Worm (Caenorhabditis elegans) whole organism, midembryonic: ENCODE results near the gene srh-264.
A peak's percentile ranks its signal among the peaks of the same experiment; 100 is the strongest.

ENCODE experiments used
- T22C8.4 ChIP-seq: fragments of 200-800 bp; sonication (Bioruptor generic); IDR thresholded peaks from 2 replicates; pipeline ENCODE4 v1.3.6; 2022; ENCODE audit warnings: missing genetic modification characterization, missing compliant biosample characterization
- cog-1 ChIP-seq: sonication (generic microtip); optimal IDR thresholded peaks from 2 replicates; lab custom pipeline; 2016; ENCODE audit warnings: missing genetic modification characterization, missing compliant biosample characterization
- flt-1 ChIP-seq: fragments of 200-800 bp; sonication (Bioruptor generic); IDR thresholded peaks from 2 replicates; pipeline ENCODE4 v1.3.6; 2022; ENCODE audit warnings: missing genetic modification characterization, missing compliant biosample characterization
- klf-2 ChIP-seq: fragments of 200-800 bp; sonication (Bioruptor generic); conservative IDR thresholded peaks from 2 replicates; pipeline ENCODE4 v1.3.6; 2022; ENCODE audit warnings: missing genetic modification reagents, missing genetic modification characterization, missing compliant biosample characterization
- med-1 ChIP-seq: sonication (generic microtip); optimal IDR thresholded peaks from 2 replicates; lab custom pipeline; 2017; ENCODE audit warnings: missing genetic modification characterization, mild to moderate bottlenecking, missing compliant biosample characterization, antibody characterized with exemption, missing genetic modification reagents; ENCODE audit not compliant: insufficient read depth
- ref-1 ChIP-seq: fragments of 200-800 bp; sonication (Bioruptor generic); conservative IDR thresholded peaks from 2 replicates; pipeline ENCODE4 v1.3.6; 2022; ENCODE audit warnings: missing genetic modification reagents, missing genetic modification characterization, missing compliant biosample characterization
- tab-1 ChIP-seq: fragments of 200-800 bp; sonication (Bioruptor generic); IDR thresholded peaks from 2 replicates; pipeline ENCODE4 v1.3.6; 2022; ENCODE audit warnings: missing genetic modification characterization, missing compliant biosample characterization
- ztf-23 ChIP-seq: fragments of 200-800 bp; sonication (Bioruptor generic); IDR thresholded peaks from 2 replicates; pipeline ENCODE4 v1.3.6; 2022; ENCODE audit warnings: missing genetic modification reagents, missing genetic modification characterization, missing compliant biosample characterization
- ztf-29 ChIP-seq: fragments of 200-800 bp; sonication (Bioruptor generic); IDR thresholded peaks from 2 replicates; pipeline ENCODE4 v1.3.6; 2022; ENCODE audit warnings: missing genetic modification reagents, missing genetic modification characterization, missing compliant biosample characterization

- TF ChIP-seq flt-1 (GFP tag; lab: Robert Waterston, UW): no peak
- TF ChIP-seq tab-1 (GFP tag; lab: Robert Waterston, UW): no peak
- no peak for TF ChIP-seq ztf-29 (GFP tag; lab: Robert Waterston, UW)
- no peak for TF ChIP-seq cog-1 (tag; lab: Kevin White, UChicago)
- no peak for TF ChIP-seq ref-1
- no peak for TF ChIP-seq klf-2 (GFP tag; lab: Robert Waterston, UW)
- no peak for TF ChIP-seq T22C8.4
- TF ChIP-seq ztf-23 (GFP tag; lab: Robert Waterston, UW): 0 out of 2 replicates have a peak, but pooled peaks have one; percentile 26
- no peak for TF ChIP-seq med-1 (GFP tag; lab: Kevin White, UChicago)
These were observed 40.4 kb downstream of the srh-264 start for ce11 chrV:15454322-15454721.
